Fruit fly (Drosophila melanogaster) whole organism, adult: ENCODE measurements around the gene Npc2h.

ENCODE experiments used
- CG11617 ChIP-seq: fragments of 200-800 bp; sonication (Bioruptor generic); optimal IDR thresholded peaks from 2 replicates; lab custom pipeline; 2017; ENCODE audit warnings: mild to moderate bottlenecking, missing biosample characterization, missing genetic modification reagents, missing genetic modification characterization
- CG12768 ChIP-seq: fragments of 200-800 bp; sonication (Bioruptor generic); optimal IDR thresholded peaks from 2 replicates; lab custom pipeline; 2017; ENCODE audit warnings: missing biosample characterization, missing genetic modification characterization, mild to moderate bottlenecking, moderate library complexity, missing genetic modification reagents
- CG14711 ChIP-seq: fragments of 200-800 bp; sonication (Bioruptor generic); optimal IDR thresholded peaks from 2 replicates; lab custom pipeline; 2018; ENCODE audit warnings: missing biosample characterization, mild to moderate bottlenecking, missing genetic modification characterization, moderate library complexity
- CG1620 ChIP-seq: fragments of 200-800 bp; sonication (Bioruptor generic); optimal IDR thresholded peaks from 2 replicates; lab custom pipeline; 2016; ENCODE audit warnings: missing biosample characterization, missing genetic modification characterization
- CG33017 ChIP-seq: fragments of 200-800 bp; sonication (Bioruptor generic); optimal IDR thresholded peaks from 2 replicates; lab custom pipeline; 2018; ENCODE audit warnings: missing biosample characterization, mild to moderate bottlenecking, missing genetic modification characterization, moderate library complexity
- CG5204 ChIP-seq: fragments of 200-800 bp; sonication (Bioruptor generic); optimal IDR thresholded peaks from 2 replicates; lab custom pipeline; 2016; ENCODE audit warnings: missing biosample characterization, missing genetic modification characterization
- CG7045 ChIP-seq: fragments of 200-800 bp; sonication (Bioruptor generic); optimal IDR thresholded peaks from 2 replicates; lab custom pipeline; 2017; ENCODE audit warnings: missing biosample characterization, mild to moderate bottlenecking, missing genetic modification characterization
- CG7101 ChIP-seq: fragments of 200-800 bp; sonication (Bioruptor generic); optimal IDR thresholded peaks from 2 replicates; lab custom pipeline; 2018; ENCODE audit warnings: missing biosample characterization, mild to moderate bottlenecking, missing genetic modification characterization, moderate library complexity
- Clk ChIP-seq: fragments of 200-800 bp; sonication (Bioruptor generic); optimal IDR thresholded peaks from 2 replicates; lab custom pipeline; 2017; ENCODE audit warnings: missing biosample characterization, missing genetic modification characterization
- Crg-1 ChIP-seq: fragments of 200-800 bp; sonication (Bioruptor generic); optimal IDR thresholded peaks from 2 replicates; lab custom pipeline; 2016; ENCODE audit warnings: missing biosample characterization, missing genetic modification characterization
- Hr96 ChIP-seq: fragments of 200-800 bp; sonication (Bioruptor generic); optimal IDR thresholded peaks from 2 replicates; lab custom pipeline; 2016; ENCODE audit warnings: missing biosample characterization, missing genetic modification characterization
- Mnt ChIP-seq: fragments of 200-800 bp; sonication (Bioruptor generic); optimal IDR thresholded peaks from 2 replicates; lab custom pipeline; 2016; ENCODE audit warnings: missing biosample characterization, mild to moderate bottlenecking, missing genetic modification characterization
- bab1 ChIP-seq: fragments of 200-800 bp; sonication (Bioruptor generic); optimal IDR thresholded peaks from 3 replicates; lab custom pipeline; 2019; ENCODE audit warnings: missing biosample characterization, mild to moderate bottlenecking, missing genetic modification characterization, moderate library complexity
- cic ChIP-seq: fragments of 200-800 bp; sonication (Bioruptor generic); optimal IDR thresholded peaks from 2 replicates; lab custom pipeline; 2017; ENCODE audit warnings: missing biosample characterization, mild to moderate bottlenecking, missing genetic modification characterization, moderate library complexity
- cnc ChIP-seq, 2 experiments: fragments of >200 bp; optimal IDR thresholded peaks; 2 replicates each; lab custom pipeline; 2017
- kay ChIP-seq: fragments of 200-800 bp; sonication (Bioruptor generic); peaks from one replicate; lab custom pipeline; 2016; ENCODE audit warnings: missing biosample characterization, missing genetic modification characterization, borderline replicate concordance
- ovo ChIP-seq: fragments of 200-800 bp; sonication (Bioruptor generic); optimal IDR thresholded peaks from 2 replicates; lab custom pipeline; 2016; ENCODE audit warnings: missing biosample characterization, missing genetic modification characterization
- pad ChIP-seq: fragments of 200-800 bp; sonication (Bioruptor generic); optimal IDR thresholded peaks from 3 replicates; lab custom pipeline; 2017; ENCODE audit warnings: missing biosample characterization, missing genetic modification characterization, mild to moderate bottlenecking, moderate library complexity, missing genetic modification reagents
- tj ChIP-seq: fragments of 200-800 bp; sonication (Bioruptor generic); optimal IDR thresholded peaks from 3 replicates; lab custom pipeline; 2017; ENCODE audit warnings: missing biosample characterization, mild to moderate bottlenecking, missing genetic modification characterization, moderate library complexity
- toe ChIP-seq: fragments of 200-800 bp; sonication (Bioruptor generic); optimal IDR thresholded peaks from 2 replicates; lab custom pipeline; 2016; ENCODE audit warnings: missing biosample characterization, missing genetic modification characterization

Gene Npc2h

DNA sequence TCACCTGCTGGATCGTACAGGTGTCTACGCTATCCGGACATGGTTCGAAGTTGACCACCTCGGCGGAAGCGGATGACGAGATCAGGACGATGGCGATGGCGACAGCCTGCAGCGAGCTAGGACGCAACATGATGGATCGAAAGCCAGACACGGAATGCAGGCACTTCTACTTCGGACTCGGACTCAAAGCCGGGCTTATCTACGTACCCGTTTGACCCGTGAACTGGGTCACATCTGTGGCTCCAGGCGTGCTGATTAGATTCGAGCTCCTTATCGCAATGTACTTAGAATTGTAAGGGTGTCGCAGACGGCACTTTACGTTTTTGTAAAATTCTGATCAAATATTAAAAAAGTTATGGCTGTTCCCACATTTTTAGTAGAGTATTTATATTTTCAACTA, 986 bp downstream of the Npc2h start, which contains the start of gene Npc2g:
Gene Npc2g (minus strand): TSS at position 160 of the 400 bp plus-strand sequence.
- TF ChIP-seq CG7101 (tag; lab: Kevin White, UChicago) = peak; percentile 3
- no peak for TF ChIP-seq tj (GFP tag; lab: Kevin White, UChicago)
- TF ChIP-seq CG1620 (GFP tag; lab: Kevin White, UChicago) = no peak
- TF ChIP-seq CG14711 (tag; lab: Kevin White, UChicago) = no peak
- no peak for TF ChIP-seq bab1 (GFP tag; lab: Kevin White, UChicago)

DNA sequence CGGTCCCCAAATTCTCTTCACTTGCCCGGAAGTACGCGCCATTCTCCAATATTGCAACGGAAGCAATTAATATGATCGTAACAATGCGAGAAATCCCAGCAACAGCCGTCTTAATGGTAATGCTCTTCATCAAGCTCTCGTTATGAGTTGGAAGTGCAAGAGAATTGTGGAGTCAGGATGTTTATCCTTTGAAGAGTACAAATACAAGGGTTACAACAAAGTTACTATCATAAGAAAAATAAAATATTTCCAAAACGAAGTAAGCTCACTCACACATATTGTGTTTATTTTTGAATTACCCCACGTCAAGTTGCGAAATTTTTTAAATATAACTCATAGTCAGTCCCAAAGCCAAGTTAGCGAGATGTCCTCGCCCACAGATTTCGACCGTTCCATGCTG, 3.5 kb downstream of the Npc2h start, which contains the start of gene CG15543:
Gene CG15543 (plus strand): TSS at position 301 of the 400 bp plus-strand sequence.
- TF ChIP-seq Hr96 (GFP tag; lab: Kevin White, UChicago) (no peak), CG7101 (tag; lab: Kevin White, UChicago) (no peak), CG7045 (GFP tag; lab: Kevin White, UChicago) (no peak), cnc (optimal IDR thresholded peaks at IDR 0.05; lab: Kevin White, UChicago) (no peak), tj (GFP tag; lab: Kevin White, UChicago) (no peak), Crg-1 (GFP tag; lab: Kevin White, UChicago) (no peak)

DNA sequence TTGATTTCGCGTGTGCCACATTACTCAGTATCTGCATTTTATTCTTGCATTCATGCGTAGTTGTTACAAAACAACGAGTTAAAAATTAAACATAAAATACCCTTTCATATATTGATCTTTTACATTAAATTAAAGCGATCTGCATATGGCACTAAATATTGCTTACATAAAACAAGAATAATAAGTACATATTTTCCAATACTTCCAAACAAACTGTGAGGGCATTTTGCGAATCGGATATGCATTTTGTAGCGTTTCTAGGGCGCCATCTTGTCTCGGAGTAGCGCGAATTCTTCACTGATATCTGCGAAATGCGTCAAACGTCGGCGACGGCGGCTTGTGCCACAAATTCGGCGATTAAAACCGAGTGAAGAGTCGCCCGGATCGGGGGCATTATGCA, 4.7 kb downstream of the Npc2h start:
- no peak for TF ChIP-seq CG5204
- no peak for TF ChIP-seq ovo (GFP tag; lab: Kevin White, UChicago)
- no peak for TF ChIP-seq CG11617 (GFP tag; lab: Kevin White, UChicago)
- no peak for TF ChIP-seq Hr96 (GFP tag; lab: Kevin White, UChicago)
- TF ChIP-seq pad (GFP tag; lab: Kevin White, UChicago) = no peak
- TF ChIP-seq tj (GFP tag; lab: Kevin White, UChicago) = no peak
- TF ChIP-seq toe (GFP tag; lab: Kevin White, UChicago) = no peak
- no peak for TF ChIP-seq CG33017 (tag; lab: Kevin White, UChicago)

DNA sequence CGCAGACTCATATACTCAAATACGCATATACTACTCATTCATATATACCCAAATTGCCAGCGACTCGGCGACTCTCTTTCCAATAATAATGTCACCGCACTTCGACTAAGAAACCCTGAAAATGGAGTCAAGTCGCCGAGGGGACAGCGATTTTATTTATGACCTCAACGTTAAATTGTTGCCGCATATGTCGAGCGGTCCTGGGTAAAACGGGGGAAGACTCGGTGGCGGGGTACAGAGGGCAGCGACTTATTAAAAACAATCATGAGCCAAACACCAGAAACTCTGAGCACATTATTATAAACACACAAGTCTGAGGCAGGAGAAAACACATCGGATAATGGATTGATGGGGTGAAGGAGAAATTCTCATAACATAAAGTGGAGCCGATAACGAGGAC, 11.0 kb downstream of the Npc2h start:
- TF ChIP-seq Crg-1 (GFP tag; lab: Kevin White, UChicago) (no peak), cnc (optimal IDR thresholded peaks at IDR 0.05; lab: Kevin White, UChicago) (no peak), CG11617 (GFP tag; lab: Kevin White, UChicago) (no peak), CG12768 (GFP tag; lab: Kevin White, UChicago) (no peak), CG1620 (GFP tag; lab: Kevin White, UChicago) (no peak), CG14711 (tag; lab: Kevin White, UChicago) (no peak), CG33017 (tag; lab: Kevin White, UChicago) (no peak), ovo (GFP tag; lab: Kevin White, UChicago) (no peak), cic (GFP tag; lab: Kevin White, UChicago) (no peak), CG7101 (tag; lab: Kevin White, UChicago) (no peak), kay (no peak), Hr96 (GFP tag; lab: Kevin White, UChicago) (no peak), bab1 (GFP tag; lab: Kevin White, UChicago) (no peak), toe (GFP tag; lab: Kevin White, UChicago) (no peak), Mnt (no peak), pad (GFP tag; lab: Kevin White, UChicago) (no peak), Clk (GFP tag; lab: Kevin White, UChicago) (no peak), tj (GFP tag; lab: Kevin White, UChicago) (no peak)

DNA sequence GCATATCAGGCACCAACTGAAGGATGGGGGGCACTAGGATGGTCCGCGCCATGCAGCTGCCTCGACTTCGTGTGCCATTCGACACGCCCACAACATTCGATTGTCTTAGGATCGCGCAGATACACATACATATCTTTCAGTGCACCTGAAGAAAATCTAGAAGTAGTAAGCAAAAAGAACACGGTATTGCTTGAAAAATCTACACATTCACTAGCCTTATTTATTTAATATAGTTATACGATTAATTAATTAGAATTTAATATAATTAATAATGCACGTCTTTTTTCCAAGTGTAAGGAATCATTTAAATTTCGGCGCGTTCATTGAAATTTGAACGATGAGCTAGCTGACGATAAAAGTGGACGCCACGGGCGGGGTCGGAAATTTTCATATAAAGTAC, 11.5 kb downstream of the Npc2h start:
- TF ChIP-seq cnc (optimal IDR thresholded peaks at IDR 0.05; lab: Kevin White, UChicago) (no peak), Mnt (no peak), CG33017 (tag; lab: Kevin White, UChicago) (no peak), CG11617 (GFP tag; lab: Kevin White, UChicago) (no peak), ovo (GFP tag; lab: Kevin White, UChicago) (no peak), CG7101 (tag; lab: Kevin White, UChicago) (no peak), Clk (GFP tag; lab: Kevin White, UChicago) (no peak), CG1620 (GFP tag; lab: Kevin White, UChicago) (no peak), Hr96 (GFP tag; lab: Kevin White, UChicago) (no peak), cic (GFP tag; lab: Kevin White, UChicago) (no peak), kay (no peak), CG5204 (no peak), toe (GFP tag; lab: Kevin White, UChicago) (no peak), CG12768 (GFP tag; lab: Kevin White, UChicago) (no peak), CG14711 (tag; lab: Kevin White, UChicago) (no peak)

DNA sequence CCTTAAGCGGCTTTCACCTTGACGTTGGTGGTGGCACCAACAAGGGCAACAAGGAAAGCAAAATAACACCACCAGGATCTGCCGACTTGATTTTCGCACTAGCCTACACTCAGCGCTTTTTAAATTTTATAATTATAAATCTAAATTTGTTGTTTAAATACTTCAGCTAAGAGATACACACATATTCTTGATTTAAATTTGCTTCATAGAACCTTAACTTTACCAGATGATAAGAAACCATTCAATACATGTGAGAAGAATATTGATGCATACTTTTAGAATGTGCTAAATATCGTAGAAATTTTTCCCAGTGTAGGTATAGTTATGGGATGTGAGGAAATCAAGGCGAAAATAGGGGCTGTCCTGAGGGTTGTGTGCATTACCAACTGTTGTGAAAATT, 13.0 kb downstream of the Npc2h start:
- TF ChIP-seq toe (GFP tag; lab: Kevin White, UChicago) (no peak), CG14711 (tag; lab: Kevin White, UChicago) (no peak), CG1620 (GFP tag; lab: Kevin White, UChicago) (no peak), ovo (GFP tag; lab: Kevin White, UChicago) (no peak), Clk (GFP tag; lab: Kevin White, UChicago) (no peak), Mnt (no peak), kay (no peak), CG12768 (GFP tag; lab: Kevin White, UChicago) (no peak), CG11617 (GFP tag; lab: Kevin White, UChicago) (no peak), tj (GFP tag; lab: Kevin White, UChicago) (no peak), pad (GFP tag; lab: Kevin White, UChicago) (no peak), Crg-1 (GFP tag; lab: Kevin White, UChicago) (no peak), cic (GFP tag; lab: Kevin White, UChicago) (no peak), CG5204 (no peak), bab1 (GFP tag; lab: Kevin White, UChicago) (no peak), cnc (optimal IDR thresholded peaks at IDR 0.05; lab: Kevin White, UChicago) (no peak), CG7045 (GFP tag; lab: Kevin White, UChicago) (no peak), CG33017 (tag; lab: Kevin White, UChicago) (no peak), Hr96 (GFP tag; lab: Kevin White, UChicago) (no peak), CG7101 (tag; lab: Kevin White, UChicago) (no peak)
